Worm (Caenorhabditis elegans): ENCODE measurements around the gene lgc-10.

ce11 chrIV:6432375-6432774 is 25.0 kb downstream of the lgc-10 start:
- TF ChIP-seq ama-1 (optimal IDR thresholded peaks at IDR 0.05) (no peak), B0310.2 (tag; optimal IDR thresholded peaks at IDR 0.05) (no peak), hmbx-1 (tag; optimal IDR thresholded peaks at IDR 0.05) (no peak), scrt-1 (GFP tag; IDR thresholded peaks at IDR 0.05) (no peak), F13C5.2 (tag; optimal IDR thresholded peaks at IDR 0.05) (no peak), pes-1 (GFP tag; IDR thresholded peaks at IDR 0.05) (no peak), ets-7 (tag; optimal IDR thresholded peaks at IDR 0.05) (no peak), hnd-1 (tag; optimal IDR thresholded peaks at IDR 0.05) (no peak)
